In the genomic region with DNA sequence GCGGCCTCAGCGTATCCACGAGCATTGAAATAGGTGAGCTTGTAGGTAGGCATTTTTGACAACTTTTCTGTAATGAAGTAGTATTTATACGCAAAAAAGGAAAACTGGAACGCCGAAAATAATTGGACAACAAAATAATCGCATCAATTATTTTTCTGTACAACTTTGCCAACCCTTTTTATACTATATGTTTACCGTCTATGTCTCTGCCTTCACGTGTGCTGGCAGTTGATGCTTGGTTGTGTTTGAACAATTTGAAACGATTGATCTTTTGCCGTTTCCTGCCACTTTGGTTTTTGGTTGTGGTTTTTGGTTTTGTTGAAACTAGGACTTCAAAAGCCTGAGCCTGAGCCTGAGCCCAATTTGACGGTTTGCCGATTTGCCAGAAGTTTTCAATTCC, we compare ENCODE assay signal across 1 worm cellular context.
TF ChIP-seq lines count a peak whose summit lies in the region.

A gene (minus strand): TSS at position 238 of the 400 bp plus-strand sequence.

TF ChIP-seq in whole organism, L4 larva, 104 proteins besides CTCF, POLR2A, EP300 and RAD21 (continued from another document):
- peak; percentile 52 for TF ChIP-seq nhr-77 (tag; optimal IDR thresholded peaks at IDR 0.05; lab: Kevin White, UChicago)
- no peak for TF ChIP-seq nhr-41 (GFP tag; IDR thresholded peaks at IDR 0.05; lab: Robert Waterston, UW)
- no peak for TF ChIP-seq zag-1 (tag; optimal IDR thresholded peaks at IDR 0.05; lab: Kevin White, UChicago)
- no peak for TF ChIP-seq pha-4 (GFP tag; IDR thresholded peaks at IDR 0.05; lab: Robert Waterston, UW)
- no peak for TF ChIP-seq pha-4 (tag; optimal IDR thresholded peaks at IDR 0.05; lab: Kevin White, UChicago)
- no peak for TF ChIP-seq lin-13 (GFP tag; optimal IDR thresholded peaks at IDR 0.05; lab: Kevin White, UChicago)
- TF ChIP-seq aly-2 (tag; optimal IDR thresholded peaks at IDR 0.05; lab: Kevin White, UChicago) = no peak
- no peak for TF ChIP-seq php-3 (GFP tag; IDR thresholded peaks at IDR 0.05; lab: Robert Waterston, UW)
- no peak for TF ChIP-seq lsy-2 (tag; optimal IDR thresholded peaks at IDR 0.05; lab: Kevin White, UChicago)
- TF ChIP-seq snpc-4 (tag; optimal IDR thresholded peaks at IDR 0.05; lab: Kevin White, UChicago) = no peak
- TF ChIP-seq lin-39 (tag; optimal IDR thresholded peaks at IDR 0.05; lab: Kevin White, UChicago) = no peak
